Worm (Caenorhabditis elegans): Measurements from ENCODE around the gene C35A5.11.

DNA sequence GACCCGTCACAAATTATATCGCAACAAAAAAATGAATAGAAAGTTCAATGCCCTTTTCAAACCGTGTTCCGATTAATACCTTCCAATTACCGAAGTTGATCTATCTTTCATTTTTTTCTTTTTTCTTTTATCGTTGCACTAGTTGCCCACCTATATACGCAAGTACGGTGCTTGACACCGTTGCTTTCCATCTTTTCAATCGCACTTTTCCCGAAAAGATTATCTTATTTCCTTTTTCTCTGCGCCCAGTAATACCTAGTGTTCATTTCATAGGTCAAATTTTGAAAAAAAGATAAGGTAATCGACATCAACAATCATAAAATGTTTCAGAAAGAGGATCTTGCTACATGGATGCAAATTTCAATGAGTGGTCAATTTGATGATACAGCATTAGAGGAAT is 26.7 kb upstream of the C35A5.11 start:
- TF ChIP-seq R02D3.7 (tag; optimal IDR thresholded peaks at IDR 0.05) (no peak), snpc-4 (tag; optimal IDR thresholded peaks at IDR 0.05) (no peak), elt-3 (tag; optimal IDR thresholded peaks at IDR 0.05) (no peak), unc-62 (GFP tag; optimal IDR thresholded peaks at IDR 0.05) (no peak), nhr-25 (tag; optimal IDR thresholded peaks at IDR 0.05) (no peak), nhr-11 (tag; optimal IDR thresholded peaks at IDR 0.05) (no peak), lsy-2 (tag; optimal IDR thresholded peaks at IDR 0.05) (no peak), mab-5 (tag; optimal IDR thresholded peaks at IDR 0.05) (no peak), peb-1 (tag; optimal IDR thresholded peaks at IDR 0.05) (no peak), nhr-23 (tag; optimal IDR thresholded peaks at IDR 0.05) (no peak), elt-1 (tag; optimal IDR thresholded peaks at IDR 0.05) (no peak)

All from whole organism, L2 larva.